Fruit fly (Drosophila melanogaster): ENCODE measurements around the gene CG9270.

DNA sequence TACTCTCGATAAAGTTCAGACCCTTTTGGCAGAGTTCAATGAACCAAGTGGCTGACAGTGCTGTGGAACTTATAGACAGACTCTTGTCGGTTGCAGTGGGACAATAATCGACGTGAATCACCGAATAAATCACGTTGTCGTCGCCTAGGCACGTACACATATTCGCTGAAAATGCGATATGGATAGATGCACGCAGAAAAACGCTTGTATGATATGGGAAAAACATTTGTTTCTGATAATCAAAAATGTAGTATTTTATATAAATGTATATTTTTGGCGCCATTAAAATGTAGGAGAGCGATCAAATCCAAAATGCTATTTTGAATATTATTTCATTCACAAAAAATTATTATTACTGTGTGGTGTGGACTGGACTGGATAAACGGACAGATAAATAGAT is 18.7 kb downstream of the CG9270 start:
- TF ChIP-seq cnc (optimal IDR thresholded peaks at IDR 0.05) = no peak
- peak; percentile 20 for TF ChIP-seq CG14711 (tag; optimal IDR thresholded peaks at IDR 0.05)
- peak; percentile 53 for TF ChIP-seq bab1 (GFP tag; optimal IDR thresholded peaks at IDR 0.05)
- no peak for TF ChIP-seq pad (GFP tag; optimal IDR thresholded peaks at IDR 0.05)
- peak; percentile 8 for TF ChIP-seq CG1620 (GFP tag; optimal IDR thresholded peaks at IDR 0.05)
- no peak for TF ChIP-seq kay (GFP tag; ENCODE audit: borderline replicate concordance)
- no peak for TF ChIP-seq cic (GFP tag; optimal IDR thresholded peaks at IDR 0.05)
- TF ChIP-seq CG33017 (tag; optimal IDR thresholded peaks at IDR 0.05) = no peak
- TF ChIP-seq Crg-1 (GFP tag; optimal IDR thresholded peaks at IDR 0.05) = no peak
- TF ChIP-seq tj (GFP tag; optimal IDR thresholded peaks at IDR 0.05) = peak; percentile 37
- TF ChIP-seq Clk (GFP tag; optimal IDR thresholded peaks at IDR 0.05) = no peak
- peak; percentile 46 for TF ChIP-seq CG7101 (tag; optimal IDR thresholded peaks at IDR 0.05)
